Worm (Caenorhabditis elegans): ENCODE measurements around the gene F35F10.5.

The F35F10.5 gene

DNA sequence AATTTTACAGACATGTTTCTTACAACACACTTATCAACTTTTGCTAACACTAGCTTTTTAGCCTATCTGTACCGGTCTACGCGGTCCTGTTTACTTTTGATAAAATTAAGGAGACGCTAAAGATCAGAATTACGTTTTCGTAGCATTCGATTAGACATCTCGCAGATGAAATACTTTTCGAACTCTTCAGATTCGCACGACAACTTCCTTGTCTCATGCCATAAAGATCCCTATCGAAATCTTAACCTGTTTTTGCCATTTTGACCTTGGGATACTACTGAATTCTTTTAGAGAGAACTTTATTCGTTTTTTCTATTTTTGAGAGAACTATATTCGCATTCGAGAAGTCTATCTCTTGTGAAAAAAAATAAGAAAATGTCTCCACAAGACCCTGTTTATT is 48.6 kb downstream of the F35F10.5 start, which contains the start of gene C17B7.5:
C17B7.5 (plus strand) TSS at position 301 of the 400 bp plus-strand sequence.
- TF ChIP-seq ets-7 (tag; optimal IDR thresholded peaks at IDR 0.05) = no peak
